Fruit fly (Drosophila melanogaster) whole organism, embryonic: ENCODE data around the gene Alg12.

ENCODE experiments used
- CG11695 ChIP-seq: fragments of 200-800 bp; sonication (Bioruptor generic); IDR thresholded peaks from 3 replicates; pipeline ENCODE4 v1.3.6; 2022; ENCODE audit warnings: missing biosample characterization, missing genetic modification characterization
- CG14667 ChIP-seq: fragments of 200-800 bp; sonication (Bioruptor generic); IDR thresholded peaks from 2 replicates; pipeline ENCODE4 v1.3.6; 2022; ENCODE audit warnings: missing biosample characterization, missing genetic modification characterization
- CG14860 ChIP-seq: fragments of 200-800 bp; sonication (Bioruptor generic); IDR thresholded peaks from 3 replicates; pipeline ENCODE4 v1.3.6; 2022; ENCODE audit warnings: missing biosample characterization, missing genetic modification characterization; ENCODE audit not compliant: partially characterized antibody
- CG1529 ChIP-seq: fragments of 200-800 bp; sonication (Bioruptor generic); optimal IDR thresholded peaks from 3 replicates; lab custom pipeline; 2018; ENCODE audit warnings: missing biosample characterization, missing genetic modification characterization
- CG17328 ChIP-seq: fragments of 200-800 bp; sonication (Bioruptor generic); IDR thresholded peaks from 2 replicates; pipeline ENCODE4 v1.3.6; 2022; ENCODE audit warnings: missing biosample characterization, missing genetic modification characterization
- CG18262 ChIP-seq: fragments of 200-800 bp; optimal IDR thresholded peaks from 3 replicates; lab custom pipeline; 2019; ENCODE audit warnings: missing biosample characterization, mild to moderate bottlenecking, missing genetic modification characterization, moderate library complexity
- CG2129 ChIP-seq: fragments of 200-800 bp; sonication (Bioruptor generic); IDR thresholded peaks from 2 replicates; pipeline ENCODE4 v1.3.6; 2022; ENCODE audit warnings: missing biosample characterization, missing genetic modification characterization; ENCODE audit not compliant: partially characterized antibody
- CG2889 ChIP-seq: fragments of 200-800 bp; sonication (Bioruptor generic); IDR thresholded peaks from 3 replicates; pipeline ENCODE4 v1.3.6; 2022; ENCODE audit warnings: missing biosample characterization, missing genetic modification characterization
- CG31441 ChIP-seq: fragments of 200-800 bp; sonication (Bioruptor generic); IDR thresholded peaks from 2 replicates; pipeline ENCODE4 v1.3.6; 2022; ENCODE audit warnings: missing biosample characterization, missing genetic modification characterization
- CG32772 ChIP-seq: fragments of 200-800 bp; sonication (Bioruptor generic); IDR thresholded peaks from 2 replicates; pipeline ENCODE4 v1.3.6; 2022; ENCODE audit warnings: missing biosample characterization, missing genetic modification characterization
- CG33557 ChIP-seq: fragments of 200-800 bp; sonication (Bioruptor generic); optimal IDR thresholded peaks from 2 replicates; lab custom pipeline; 2019; ENCODE audit warnings: missing biosample characterization, mild to moderate bottlenecking, missing genetic modification characterization, moderate library complexity
- CG34422 ChIP-seq: fragments of 200-800 bp; sonication (Bioruptor generic); IDR thresholded peaks from 3 replicates; pipeline ENCODE4 v1.3.6; 2022; ENCODE audit warnings: missing biosample characterization, missing genetic modification characterization
- CG4707 ChIP-seq: fragments of 200-800 bp; sonication (Bioruptor generic); optimal IDR thresholded peaks from 2 replicates; lab custom pipeline; 2018; ENCODE audit warnings: missing biosample characterization, mild to moderate bottlenecking, missing genetic modification characterization, moderate library complexity
- CG6791 ChIP-seq: fragments of 200-800 bp; sonication (Bioruptor generic); IDR thresholded peaks from 3 replicates; pipeline ENCODE4 v1.3.6; 2022; ENCODE audit warnings: missing biosample characterization, missing genetic modification characterization; ENCODE audit not compliant: partially characterized antibody
- CG9215 ChIP-seq: fragments of 200-800 bp; sonication (Bioruptor generic); IDR thresholded peaks from 2 replicates; pipeline ENCODE4 v1.3.6; 2022; ENCODE audit warnings: missing biosample characterization, missing genetic modification characterization
- CG9932 ChIP-seq: fragments of 200-800 bp; sonication (Bioruptor generic); IDR thresholded peaks from 2 replicates; pipeline ENCODE4 v1.3.6; 2022; ENCODE audit warnings: missing biosample characterization, missing genetic modification characterization
- CrebB ChIP-seq: fragments of 200-800 bp; sonication (Bioruptor generic); optimal IDR thresholded peaks from 3 replicates; lab custom pipeline; 2018; ENCODE audit warnings: missing biosample characterization, mild to moderate bottlenecking, missing genetic modification characterization
- Ets65A ChIP-seq: fragments of 200-800 bp; sonication (Bioruptor generic); peaks from one replicate; lab custom pipeline; 2016; ENCODE audit warnings: missing biosample characterization, missing genetic modification characterization
- H15 ChIP-seq: fragments of 200-800 bp; sonication (Bioruptor generic); IDR thresholded peaks from 3 replicates; pipeline ENCODE4 v1.3.6; 2022; ENCODE audit warnings: missing biosample characterization, missing genetic modification characterization
- Hr3 ChIP-seq: fragments of 200-800 bp; sonication (Bioruptor generic); optimal IDR thresholded peaks from 3 replicates; lab custom pipeline; 2016; ENCODE audit warnings: missing biosample characterization, missing genetic modification characterization
- Kr ChIP-seq: fragments of 200-800 bp; sonication (Bioruptor generic); optimal IDR thresholded peaks from 2 replicates; lab custom pipeline; 2017; ENCODE audit warnings: missing biosample characterization, mild to moderate bottlenecking, missing genetic modification characterization
- Lhr ChIP-seq: fragments of 200-800 bp; sonication (Bioruptor generic); optimal IDR thresholded peaks from 3 replicates; lab custom pipeline; 2017; ENCODE audit warnings: mild to moderate bottlenecking, missing biosample characterization, missing genetic modification reagents, missing genetic modification characterization
- NfI ChIP-seq: fragments of 200-800 bp; sonication (Bioruptor generic); optimal IDR thresholded peaks from 3 replicates; lab custom pipeline; 2018; ENCODE audit warnings: missing biosample characterization, mild to moderate bottlenecking, missing genetic modification characterization, moderate library complexity
- Poxn ChIP-seq: fragments of 200-800 bp; sonication (Bioruptor generic); IDR thresholded peaks from 2 replicates; pipeline ENCODE4 v1.3.6; 2022; ENCODE audit warnings: missing biosample characterization, missing genetic modification characterization
- Sry-β ChIP-seq: fragments of 200-800 bp; sonication (Bioruptor generic); optimal IDR thresholded peaks from 2 replicates; lab custom pipeline; 2018; ENCODE audit warnings: missing biosample characterization, mild to moderate bottlenecking, missing genetic modification characterization, moderate library complexity
- Taf1 ChIP-seq: fragments of 200-800 bp; sonication (Bioruptor generic); IDR thresholded peaks from 2 replicates; pipeline ENCODE4 v1.3.6; 2022; ENCODE audit warnings: missing biosample characterization, missing genetic modification characterization
- Usf ChIP-seq: fragments of 200-800 bp; sonication (Bioruptor generic); optimal IDR thresholded peaks from 2 replicates; lab custom pipeline; 2017; ENCODE audit warnings: missing genotype, missing biosample characterization, missing genetic modification characterization
- aop ChIP-seq: fragments of 200-800 bp; sonication (Bioruptor generic); IDR thresholded peaks from 2 replicates; pipeline ENCODE4 v1.3.6; 2022; ENCODE audit warnings: missing biosample characterization, missing genetic modification characterization
- ap ChIP-seq: fragments of 200-800 bp; sonication (Bioruptor generic); IDR thresholded peaks from 2 replicates; pipeline ENCODE4 v1.3.6; 2022; ENCODE audit warnings: missing biosample characterization, missing genetic modification characterization
- bab2 ChIP-seq: fragments of 200-800 bp; sonication (Bioruptor generic); optimal IDR thresholded peaks from 2 replicates; lab custom pipeline; 2016; ENCODE audit warnings: missing biosample characterization, missing genetic modification characterization
- cad ChIP-seq: fragments of >200 bp; optimal IDR thresholded peaks from 2 replicates; lab custom pipeline; 2017; ENCODE audit warnings: missing biosample characterization, missing genetic modification characterization
- crol ChIP-seq: fragments of 200-800 bp; sonication (Bioruptor generic); IDR thresholded peaks from 2 replicates; pipeline ENCODE4 v1.3.6; 2022; ENCODE audit warnings: missing biosample characterization, missing genetic modification characterization
- fd102C ChIP-seq: fragments of 200-800 bp; sonication (Bioruptor generic); optimal IDR thresholded peaks from 2 replicates; lab custom pipeline; 2018; ENCODE audit warnings: missing biosample characterization, mild to moderate bottlenecking, missing genetic modification characterization, moderate library complexity
- ftz-f1 ChIP-seq: fragments of 200-800 bp; sonication (Bioruptor generic); optimal IDR thresholded peaks from 2 replicates; lab custom pipeline; 2016; ENCODE audit warnings: missing biosample characterization, missing genetic modification characterization
- gsb-n ChIP-seq: fragments of 200-800 bp; sonication (Bioruptor generic); optimal IDR thresholded peaks from 3 replicates; lab custom pipeline; 2018; ENCODE audit warnings: missing biosample characterization, mild to moderate bottlenecking, missing genetic modification characterization
- jumu ChIP-seq: fragments of 200-800 bp; sonication (Bioruptor generic); optimal IDR thresholded peaks from 3 replicates; lab custom pipeline; 2016; ENCODE audit warnings: missing biosample characterization, missing genetic modification characterization
- klu ChIP-seq: fragments of 200-800 bp; sonication (Bioruptor generic); IDR thresholded peaks from 2 replicates; pipeline ENCODE4 v1.3.6; 2022; ENCODE audit warnings: missing biosample characterization, missing genetic modification characterization
- lmd ChIP-seq: fragments of 200-800 bp; sonication (Bioruptor generic); IDR thresholded peaks from 2 replicates; pipeline ENCODE4 v1.3.6; 2022; ENCODE audit warnings: missing biosample characterization, missing genetic modification characterization
- lola ChIP-seq, 3 experiments: fragments of >200 bp in 2 of 3; fragments of 200-800 bp in 1 of 3; sonication (Bioruptor generic) in 1 of 3; optimal IDR thresholded peaks; 2 replicates each; lab custom pipeline; 2017 to 2019; ENCODE audit warnings: missing biosample characterization in 3 of 3, missing genetic modification characterization in 3 of 3, mild to moderate bottlenecking in 1 of 3, moderate library complexity in 1 of 3
- pzg ChIP-seq: fragments of 200-800 bp; sonication (Bioruptor generic); optimal IDR thresholded peaks from 3 replicates; lab custom pipeline; 2018; ENCODE audit warnings: missing biosample characterization, mild to moderate bottlenecking, missing genetic modification characterization, moderate library complexity
- ranshi ChIP-seq: fragments of 200-800 bp; sonication (Bioruptor generic); IDR thresholded peaks from 2 replicates; pipeline ENCODE4 v1.3.6; 2022; ENCODE audit warnings: missing biosample characterization, missing genetic modification characterization
- rib ChIP-seq: fragments of 200-800 bp; sonication (Bioruptor generic); IDR thresholded peaks from 2 replicates; pipeline ENCODE4 v1.3.6; 2022; ENCODE audit warnings: missing biosample characterization, missing genetic modification characterization
- sc ChIP-seq, 3 experiments: fragments of >200 bp in 2 of 3; fragments of 200-800 bp in 1 of 3; sonication (Bioruptor generic) in 1 of 3; optimal IDR thresholded peaks; 2 replicates in 2 of 3; 3 replicates in 1 of 3; lab custom pipeline; 2017; ENCODE audit warnings: mild to moderate bottlenecking in 1 of 3, missing biosample characterization in 1 of 3, missing genetic modification characterization in 1 of 3, missing genetic modification reagents in 1 of 3
- scrt ChIP-seq: fragments of 200-800 bp; sonication (Bioruptor generic); optimal IDR thresholded peaks from 2 replicates; lab custom pipeline; 2018; ENCODE audit warnings: missing biosample characterization, mild to moderate bottlenecking, missing genetic modification characterization, moderate library complexity
- shn ChIP-seq: fragments of 200-800 bp; sonication (Bioruptor generic); optimal IDR thresholded peaks from 3 replicates; lab custom pipeline; 2016; ENCODE audit warnings: missing biosample characterization, missing genetic modification characterization
- tgo ChIP-seq: fragments of 200-800 bp; sonication (Bioruptor generic); IDR thresholded peaks from 3 replicates; pipeline ENCODE4 v1.3.6; 2022; ENCODE audit warnings: missing biosample characterization, missing genetic modification characterization
- trem ChIP-seq: fragments of 200-800 bp; optimal IDR thresholded peaks from 3 replicates; lab custom pipeline; 2019; ENCODE audit warnings: missing biosample characterization, mild to moderate bottlenecking, missing genetic modification characterization, moderate library complexity
- ttk ChIP-seq: fragments of 200-800 bp; sonication (Bioruptor generic); IDR thresholded peaks from 2 replicates; pipeline ENCODE4 v2.1.2; 2022; ENCODE audit warnings: missing biosample characterization, missing genetic modification characterization
- zen ChIP-seq: fragments of 200-800 bp; sonication (Bioruptor generic); optimal IDR thresholded peaks from 3 replicates; lab custom pipeline; 2018; ENCODE audit warnings: missing biosample characterization, mild to moderate bottlenecking, missing genetic modification characterization, moderate library complexity
- zfh2 ChIP-seq: fragments of 200-800 bp; sonication (Bioruptor generic); optimal IDR thresholded peaks from 2 replicates; lab custom pipeline; 2016; ENCODE audit warnings: missing biosample characterization, missing genetic modification characterization

Gene Alg12

dm6 chr3R:9777941-9778360 is 21.7 kb downstream of the Alg12 start, which contains the start of gene RpS29 (continued):
- no peak for TF ChIP-seq Kr
- peak; percentile 68 for TF ChIP-seq ranshi (GFP tag; lab: Robert Waterston, UW)
- peak; percentile 60; the same call in 1 of the 2 replicates for TF ChIP-seq Poxn
- peak; percentile 53 for TF ChIP-seq Sry-β
- peak; percentile 68; the same call in 1 of the 3 replicates for TF ChIP-seq H15 (GFP tag; lab: Robert Waterston, UW)
- peak; percentile 95 for TF ChIP-seq CG9932 (GFP tag; lab: Robert Waterston, UW)
- TF ChIP-seq scrt (GFP tag; lab: Kevin White, UChicago): peak; percentile 73
- TF ChIP-seq CG2129: peak; percentile 84
- TF ChIP-seq CG1529 (GFP tag; lab: Kevin White, UChicago): peak; percentile 32
- TF ChIP-seq jumu (GFP tag; lab: Kevin White, UChicago): peak; percentile 88
- TF ChIP-seq CG9215: peak; percentile 58; the same call in 1 of the 2 replicates
- TF ChIP-seq pzg: peak; percentile 100
- peak; percentile 47 for TF ChIP-seq CG18262 (tag; lab: Kevin White, UChicago)
- TF ChIP-seq trem (tag; lab: Kevin White, UChicago): peak; percentile 92
- 0 out of 2 replicates have a peak, but pooled peaks have one; percentile 50 for TF ChIP-seq Taf1 (GFP tag; lab: Robert Waterston, UW)
- TF ChIP-seq Hr3 (GFP tag; lab: Kevin White, UChicago): peak; percentile 50
- TF ChIP-seq Ets65A (GFP tag; lab: Kevin White, UChicago): peak; percentile 99
- peak; percentile 87 for TF ChIP-seq NfI (GFP tag; lab: Kevin White, UChicago)
- TF ChIP-seq CG11695: peak; percentile 47; the same call in 2 of the 3 replicates
- TF ChIP-seq CG6791 (GFP tag; lab: Robert Waterston, UW): peak; percentile 97
- peak; percentile 79 for TF ChIP-seq CG14860 (GFP tag; lab: Robert Waterston, UW)
- TF ChIP-seq lmd (GFP tag; lab: Robert Waterston, UW): peak; percentile 71; the same call in 1 of the 2 replicates
- TF ChIP-seq Lhr (GFP tag; lab: Kevin White, UChicago): peak; percentile 90
- TF ChIP-seq rib (GFP tag; lab: Robert Waterston, UW): peak; percentile 52; the same call in 1 of the 2 replicates
- peak; percentile 54; the same call in 1 of the 2 replicates for TF ChIP-seq CG14667 (GFP tag; lab: Robert Waterston, UW)
- peak; percentile 79 for TF ChIP-seq ttk
- TF ChIP-seq zen (tag; lab: Kevin White, UChicago): peak; percentile 39
- peak; percentile 65; the same call in 1 of the 3 replicates for TF ChIP-seq CG2889
- no peak for TF ChIP-seq cad (GFP tag; lab: Kevin White, UChicago)
- TF ChIP-seq CG32772 (GFP tag; lab: Robert Waterston, UW): peak; percentile 74
- peak; percentile 86 for TF ChIP-seq bab2 (GFP tag; lab: Kevin White, UChicago)
- TF ChIP-seq sc (optimal IDR thresholded peaks at IDR 0.05; lab: Kevin White, UChicago): no peak
- no peak for TF ChIP-seq sc (GFP tag; optimal IDR thresholded peaks at IDR 0.05; lab: Kevin White, UChicago)
- TF ChIP-seq CrebB (tag; lab: Kevin White, UChicago): peak; percentile 87
- no peak for TF ChIP-seq ap
- peak; percentile 65 for TF ChIP-seq tgo (GFP tag; lab: Robert Waterston, UW)
- peak; percentile 51; the same call in 1 of the 2 replicates for TF ChIP-seq CG31441 (GFP tag; lab: Robert Waterston, UW)
- peak; percentile 74 for TF ChIP-seq CG17328 (GFP tag; lab: Robert Waterston, UW)
- peak in 1 of 3 experiments; percentile 39 for TF ChIP-seq lola (GFP tag; optimal IDR thresholded peaks at IDR 0.05; lab: Kevin White, UChicago)
- peak; percentile 89 for TF ChIP-seq CG34422 (GFP tag; lab: Robert Waterston, UW)
- peak; percentile 87 for TF ChIP-seq zfh2 (GFP tag; lab: Kevin White, UChicago)
- peak; percentile 31; the same call in 1 of the 2 replicates for TF ChIP-seq klu
- TF ChIP-seq crol: no peak
- peak; percentile 58 for TF ChIP-seq Usf (GFP tag; lab: Kevin White, UChicago)
- TF ChIP-seq CG33557: peak; percentile 67
- TF ChIP-seq gsb-n (tag; lab: Kevin White, UChicago): peak; percentile 54
- peak; percentile 97 for TF ChIP-seq aop (GFP tag; lab: Robert Waterston, UW)
- no peak for TF ChIP-seq fd102C
- TF ChIP-seq ftz-f1: peak; percentile 74
- no peak for TF ChIP-seq CG4707
- TF ChIP-seq shn (GFP tag; lab: Kevin White, UChicago): peak; percentile 88
